Fruit fly (Drosophila melanogaster) whole organism, embryonic: ENCODE measurements around the gene pigs.

Experiments used
- ATbp ChIP-seq: fragments of 200-800 bp; sonication (Bioruptor generic); optimal IDR thresholded peaks from 2 replicates; lab custom pipeline; 2017; ENCODE audit warnings: missing biosample characterization, mild to moderate bottlenecking, missing genetic modification characterization, missing genetic modification reagents
- Bgb ChIP-seq: fragments of 200-800 bp; sonication (Bioruptor generic); IDR thresholded peaks from 2 replicates; pipeline ENCODE4 v1.3.6; 2022; ENCODE audit warnings: missing biosample characterization, missing genetic modification characterization; ENCODE audit not compliant: partially characterized antibody
- C15 ChIP-seq: fragments of 200-800 bp; sonication (Bioruptor generic); IDR thresholded peaks from 3 replicates; pipeline ENCODE4 v1.3.6; 2022; ENCODE audit warnings: missing biosample characterization, missing genetic modification characterization
- CG10209 ChIP-seq: fragments of 200-800 bp; sonication (Bioruptor generic); optimal IDR thresholded peaks from 3 replicates; lab custom pipeline; 2017; ENCODE audit warnings: missing biosample characterization, mild to moderate bottlenecking, missing genetic modification characterization, missing genetic modification reagents
- CG10321 ChIP-seq: fragments of 200-800 bp; sonication (Bioruptor generic); IDR thresholded peaks from 2 replicates; pipeline ENCODE4 v1.3.6; 2022; ENCODE audit warnings: missing biosample characterization, missing genetic modification characterization
- CG10366 ChIP-seq: fragments of 200-800 bp; sonication (Bioruptor generic); IDR thresholded peaks from 2 replicates; pipeline ENCODE4 v1.3.6; 2022; ENCODE audit warnings: missing biosample characterization, missing genetic modification characterization
- CG10654 ChIP-seq: fragments of 200-800 bp; sonication (Bioruptor generic); optimal IDR thresholded peaks from 2 replicates; lab custom pipeline; 2016; ENCODE audit warnings: missing biosample characterization, missing genetic modification characterization
- CG12155 ChIP-seq: fragments of 200-800 bp; sonication (Bioruptor generic); optimal IDR thresholded peaks from 3 replicates; lab custom pipeline; 2016; ENCODE audit warnings: missing biosample characterization, missing genetic modification characterization
- CG1529 ChIP-seq: fragments of 200-800 bp; sonication (Bioruptor generic); optimal IDR thresholded peaks from 3 replicates; lab custom pipeline; 2018; ENCODE audit warnings: missing biosample characterization, missing genetic modification characterization
- CG15479 ChIP-seq: fragments of 200-800 bp; sonication (Bioruptor generic); optimal IDR thresholded peaks from 3 replicates; lab custom pipeline; 2019; ENCODE audit warnings: missing biosample characterization, mild to moderate bottlenecking, missing genetic modification characterization, moderate library complexity
- CG15514 ChIP-seq: fragments of 200-800 bp; sonication (Bioruptor generic); optimal IDR thresholded peaks from 3 replicates; lab custom pipeline; 2017; ENCODE audit warnings: missing biosample characterization, missing genetic modification characterization, mild to moderate bottlenecking, moderate library complexity, missing genetic modification reagents
- CG17359 ChIP-seq: fragments of 200-800 bp; sonication (Bioruptor generic); optimal IDR thresholded peaks from 3 replicates; lab custom pipeline; 2018; ENCODE audit warnings: missing biosample characterization, mild to moderate bottlenecking, missing genetic modification characterization, moderate library complexity
- CG18262 ChIP-seq: fragments of 200-800 bp; optimal IDR thresholded peaks from 3 replicates; lab custom pipeline; 2019; ENCODE audit warnings: missing biosample characterization, mild to moderate bottlenecking, missing genetic modification characterization, moderate library complexity
- CG2712 ChIP-seq: fragments of 200-800 bp; optimal IDR thresholded peaks from 3 replicates; lab custom pipeline; 2019; ENCODE audit warnings: missing biosample characterization, mild to moderate bottlenecking, missing genetic modification characterization, moderate library complexity
- CG3995 ChIP-seq: fragments of 200-800 bp; sonication (Bioruptor generic); optimal IDR thresholded peaks from 3 replicates; lab custom pipeline; 2016; ENCODE audit warnings: missing biosample characterization, missing genetic modification characterization
- CG4360 ChIP-seq: fragments of 200-800 bp; sonication (Bioruptor generic); IDR thresholded peaks from 2 replicates; pipeline ENCODE4 v1.3.6; 2022; ENCODE audit warnings: missing biosample characterization, missing genetic modification characterization
- CG6272 ChIP-seq: fragments of 200-800 bp; sonication (Bioruptor generic); IDR thresholded peaks from 2 replicates; pipeline ENCODE4 v1.3.6; 2022; ENCODE audit warnings: missing biosample characterization, missing genetic modification characterization
- CG7357 ChIP-seq: fragments of 200-800 bp; sonication (Bioruptor generic); IDR thresholded peaks from 3 replicates; pipeline ENCODE4 v1.3.6; 2022; ENCODE audit warnings: missing biosample characterization, missing genetic modification characterization
- CG7372 ChIP-seq: fragments of 200-800 bp; sonication (Bioruptor generic); IDR thresholded peaks from 2 replicates; pipeline ENCODE4 v1.3.6; 2022; ENCODE audit warnings: missing biosample characterization, missing genetic modification characterization
- CG8359 ChIP-seq: fragments of 200-800 bp; sonication (Bioruptor generic); optimal IDR thresholded peaks from 2 replicates; lab custom pipeline; 2017; ENCODE audit warnings: missing biosample characterization, mild to moderate bottlenecking, missing genetic modification characterization, borderline replicate concordance
- CG9609 ChIP-seq: fragments of 200-800 bp; sonication (Bioruptor generic); optimal IDR thresholded peaks from 3 replicates; lab custom pipeline; 2016; ENCODE audit warnings: missing biosample characterization, missing genetic modification characterization
- CTCF ChIP-seq: fragments of 200-800 bp; sonication (Bioruptor generic); optimal IDR thresholded peaks from 2 replicates; lab custom pipeline; 2017; ENCODE audit warnings: missing biosample characterization, mild to moderate bottlenecking, missing genetic modification characterization, moderate library complexity
- D ChIP-seq, 2 experiments: fragments of 200-800 bp in 1 of 2; fragments of >200 bp in 1 of 2; sonication (Bioruptor generic) in 1 of 2; optimal IDR thresholded peaks; 2 replicates in 1 of 2; 3 replicates in 1 of 2; lab custom pipeline; 2017; ENCODE audit warnings: mild to moderate bottlenecking in 1 of 2, missing biosample characterization in 1 of 2, missing genetic modification characterization in 1 of 2, missing genetic modification reagents in 1 of 2
- Deaf1 ChIP-seq: fragments of 200-800 bp; optimal IDR thresholded peaks from 3 replicates; lab custom pipeline; 2019; ENCODE audit warnings: missing biosample characterization, mild to moderate bottlenecking, missing genetic modification characterization, moderate library complexity
- Doc3 ChIP-seq: fragments of 200-800 bp; sonication (Bioruptor generic); IDR thresholded peaks from 3 replicates; pipeline ENCODE4 v1.3.6; 2022; ENCODE audit warnings: missing biosample characterization, missing genetic modification characterization; ENCODE audit not compliant: partially characterized antibody
- GATAe ChIP-seq: fragments of 200-800 bp; sonication (Bioruptor generic); conservative IDR thresholded peaks from 2 replicates; pipeline ENCODE4 v1.3.6; 2022; ENCODE audit warnings: missing biosample characterization, missing genetic modification characterization
- Gsc ChIP-seq: fragments of 200-800 bp; sonication (Bioruptor generic); IDR thresholded peaks from 2 replicates; pipeline ENCODE4 v1.3.6; 2022; ENCODE audit warnings: missing biosample characterization, missing genetic modification characterization
- Hand ChIP-seq: fragments of 200-800 bp; sonication (Bioruptor generic); optimal IDR thresholded peaks from 2 replicates; lab custom pipeline; 2017; ENCODE audit warnings: mild to moderate bottlenecking, missing biosample characterization, missing genetic modification reagents, missing genetic modification characterization
- Hr3 ChIP-seq: fragments of 200-800 bp; sonication (Bioruptor generic); optimal IDR thresholded peaks from 3 replicates; lab custom pipeline; 2016; ENCODE audit warnings: missing biosample characterization, missing genetic modification characterization
- Meics ChIP-seq: fragments of 200-800 bp; sonication (Bioruptor generic); optimal IDR thresholded peaks from 2 replicates; lab custom pipeline; 2017; ENCODE audit warnings: missing biosample characterization, mild to moderate bottlenecking, missing genetic modification characterization
- NK7.1 ChIP-seq: fragments of 200-800 bp; sonication (Bioruptor generic); optimal IDR thresholded peaks from 3 replicates; lab custom pipeline; 2016; ENCODE audit warnings: missing biosample characterization, missing genetic modification characterization
- Taf1 ChIP-seq: fragments of 200-800 bp; sonication (Bioruptor generic); IDR thresholded peaks from 2 replicates; pipeline ENCODE4 v1.3.6; 2022; ENCODE audit warnings: missing biosample characterization, missing genetic modification characterization
- Usf ChIP-seq: fragments of 200-800 bp; sonication (Bioruptor generic); optimal IDR thresholded peaks from 2 replicates; lab custom pipeline; 2017; ENCODE audit warnings: missing genotype, missing biosample characterization, missing genetic modification characterization
- YL-1 ChIP-seq: fragments of 200-800 bp; sonication (Bioruptor generic); optimal IDR thresholded peaks from 3 replicates; lab custom pipeline; 2017; ENCODE audit warnings: missing biosample characterization, mild to moderate bottlenecking, missing genetic modification characterization
- ab ChIP-seq: fragments of 200-800 bp; sonication (Bioruptor generic); optimal IDR thresholded peaks from 2 replicates; lab custom pipeline; 2016; ENCODE audit warnings: missing biosample characterization, missing genetic modification characterization
- ac ChIP-seq: fragments of 200-800 bp; sonication (Bioruptor generic); optimal IDR thresholded peaks from 3 replicates; lab custom pipeline; 2017; ENCODE audit warnings: missing biosample characterization, mild to moderate bottlenecking, missing genetic modification characterization
- bbx ChIP-seq: fragments of 200-800 bp; sonication (Bioruptor generic); IDR thresholded peaks from 2 replicates; pipeline ENCODE4 v1.3.6; 2022; ENCODE audit warnings: missing biosample characterization, missing genetic modification characterization; ENCODE audit not compliant: partially characterized antibody
- bowl ChIP-seq: fragments of 200-800 bp; sonication (Bioruptor generic); IDR thresholded peaks from 2 replicates; pipeline ENCODE4 v1.3.6; 2022; ENCODE audit warnings: missing biosample characterization, missing genetic modification characterization
- cato ChIP-seq: fragments of 200-800 bp; sonication (Bioruptor generic); optimal IDR thresholded peaks from 2 replicates; lab custom pipeline; 2016; ENCODE audit warnings: missing biosample characterization, missing genetic modification characterization, borderline replicate concordance
- crc ChIP-seq: fragments of 200-800 bp; sonication (Bioruptor generic); optimal IDR thresholded peaks from 2 replicates; lab custom pipeline; 2016; ENCODE audit warnings: missing biosample characterization, missing genetic modification characterization
- fru ChIP-seq: fragments of >200 bp; optimal IDR thresholded peaks from 2 replicates; lab custom pipeline; 2017
- grau ChIP-seq: fragments of 200-800 bp; optimal IDR thresholded peaks from 3 replicates; lab custom pipeline; 2019; ENCODE audit warnings: missing biosample characterization, mild to moderate bottlenecking, missing genetic modification characterization, moderate library complexity
- gt ChIP-seq: fragments of 200-800 bp; sonication (Bioruptor generic); IDR thresholded peaks from 2 replicates; pipeline ENCODE4 v1.3.6; 2022; ENCODE audit warnings: missing biosample characterization, missing genetic modification characterization
- maf-S ChIP-seq: fragments of 200-800 bp; sonication (Bioruptor generic); optimal IDR thresholded peaks from 2 replicates; lab custom pipeline; 2016; ENCODE audit warnings: missing biosample characterization, missing genetic modification characterization
- nerfin-2 ChIP-seq: fragments of 200-800 bp; sonication (Bioruptor generic); IDR thresholded peaks from 2 replicates; pipeline ENCODE4 v1.3.6; 2022; ENCODE audit warnings: missing biosample characterization, missing genetic modification characterization; ENCODE audit not compliant: partially characterized antibody
- p53 ChIP-seq: fragments of 200-800 bp; sonication (Bioruptor generic); optimal IDR thresholded peaks from 2 replicates; lab custom pipeline; 2016; ENCODE audit warnings: missing biosample characterization, missing genetic modification characterization
- pzg ChIP-seq: fragments of 200-800 bp; sonication (Bioruptor generic); optimal IDR thresholded peaks from 3 replicates; lab custom pipeline; 2018; ENCODE audit warnings: missing biosample characterization, mild to moderate bottlenecking, missing genetic modification characterization, moderate library complexity
- scrt ChIP-seq: fragments of 200-800 bp; sonication (Bioruptor generic); optimal IDR thresholded peaks from 2 replicates; lab custom pipeline; 2018; ENCODE audit warnings: missing biosample characterization, mild to moderate bottlenecking, missing genetic modification characterization, moderate library complexity
- slou ChIP-seq: fragments of 200-800 bp; sonication (Bioruptor generic); optimal IDR thresholded peaks from 3 replicates; lab custom pipeline; 2016; ENCODE audit warnings: missing biosample characterization, missing genetic modification characterization
- zen ChIP-seq: fragments of 200-800 bp; sonication (Bioruptor generic); optimal IDR thresholded peaks from 3 replicates; lab custom pipeline; 2018; ENCODE audit warnings: missing biosample characterization, mild to moderate bottlenecking, missing genetic modification characterization, moderate library complexity

pigs gene

DNA sequence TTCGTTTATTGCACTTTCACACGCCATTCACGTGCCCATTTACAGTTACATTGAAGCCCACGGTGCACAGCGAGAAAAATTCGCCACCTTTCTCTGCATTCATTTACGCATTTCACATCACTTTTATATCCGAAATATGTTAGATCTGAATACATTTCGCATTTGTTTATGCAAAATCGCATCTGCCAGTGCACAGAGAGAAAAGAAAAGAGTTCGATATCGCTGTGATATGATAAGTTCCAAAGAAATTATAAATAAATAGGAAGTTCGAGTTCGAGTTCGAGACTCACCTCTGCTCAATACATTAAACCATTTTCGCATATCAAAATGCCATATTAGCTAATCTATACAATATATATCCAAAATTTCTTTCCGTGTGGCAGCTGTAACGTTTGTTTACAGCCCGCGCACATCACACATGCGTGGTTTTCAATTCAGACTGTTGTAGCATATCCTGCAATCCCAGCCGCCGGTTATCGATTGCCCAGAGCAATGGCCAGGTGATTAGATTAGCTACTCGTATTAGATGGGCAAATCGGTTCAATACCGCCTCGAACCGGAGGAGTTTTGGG is 56.2 kb downstream of the pigs start (continued):
- TF ChIP-seq CG10654 (GFP tag; lab: Kevin White, UChicago) (peak; percentile 57), NK7.1 (GFP tag; lab: Kevin White, UChicago) (peak; percentile 70), CG7357 (peak; percentile 67; the same call in 2 of the 3 replicates), p53 (peak; percentile 46), Hand (GFP tag; lab: Kevin White, UChicago) (peak; percentile 74), Deaf1 (peak; percentile 47), Usf (GFP tag; lab: Kevin White, UChicago) (peak; percentile 53), scrt (GFP tag; lab: Kevin White, UChicago) (peak; percentile 78), CG6272 (peak; percentile 57), Hr3 (GFP tag; lab: Kevin White, UChicago) (peak; percentile 79), Bgb (GFP tag; lab: Robert Waterston, UW) (no peak), Meics (GFP tag; lab: Kevin White, UChicago) (peak; percentile 89), grau (tag; lab: Kevin White, UChicago) (peak; percentile 86), CG15514 (GFP tag; lab: Kevin White, UChicago) (peak; percentile 71), CTCF (GFP tag; lab: Kevin White, UChicago) (peak; percentile 27), bbx (GFP tag; lab: Robert Waterston, UW) (no peak), zen (tag; lab: Kevin White, UChicago) (peak; percentile 80), crc (GFP tag; lab: Kevin White, UChicago) (peak; percentile 78), YL-1 (GFP tag; lab: Kevin White, UChicago) (peak; percentile 9), cato (GFP tag; lab: Kevin White, UChicago) (peak; percentile 70), CG9609 (GFP tag; lab: Kevin White, UChicago) (peak; percentile 83), slou (GFP tag; lab: Kevin White, UChicago) (peak; percentile 76), maf-S (GFP tag; lab: Kevin White, UChicago) (peak; percentile 75), D (optimal IDR thresholded peaks at IDR 0.05; lab: Kevin White, UChicago) (no peak), D (GFP tag; optimal IDR thresholded peaks at IDR 0.05; lab: Kevin White, UChicago) (peak; percentile 79), CG4360 (GFP tag; lab: Robert Waterston, UW) (no peak), ab (GFP tag; lab: Kevin White, UChicago) (peak; percentile 20), Doc3 (GFP tag; lab: Robert Waterston, UW) (no peak), ac (GFP tag; lab: Kevin White, UChicago) (peak; percentile 63), nerfin-2 (GFP tag; lab: Robert Waterston, UW) (no peak), fru (lab: Kevin White, UChicago) (no peak), CG18262 (peak; percentile 85), CG12155 (GFP tag; lab: Kevin White, UChicago) (peak; percentile 76), CG1529 (peak; percentile 57), CG15479 (no peak), CG10209 (GFP tag; lab: Kevin White, UChicago) (peak; percentile 85), GATAe (GFP tag; lab: Robert Waterston, UW) (no peak; the same call in 1 of the 2 replicates), CG17359 (peak; percentile 82), ATbp (GFP tag; lab: Kevin White, UChicago) (peak; percentile 81), CG3995 (GFP tag; lab: Kevin White, UChicago) (peak; percentile 51), CG10321 (peak; percentile 28; the same call in 1 of the 2 replicates), Taf1 (peak; percentile 63), CG2712 (tag; lab: Kevin White, UChicago) (peak; percentile 83), gt (peak; percentile 40; the same call in 1 of the 2 replicates), CG10366 (GFP tag; lab: Robert Waterston, UW) (peak; percentile 78), Gsc (GFP tag; lab: Robert Waterston, UW) (no peak), C15 (GFP tag; lab: Robert Waterston, UW) (peak; percentile 70; the same call in 1 of the 3 replicates), bowl (GFP tag; lab: Robert Waterston, UW) (0 out of 2 replicates have a peak, but pooled peaks have one; percentile 5), pzg (GFP tag; lab: Kevin White, UChicago) (no peak), CG7372 (peak; percentile 78), CG8359 (GFP tag; lab: Kevin White, UChicago) (peak; percentile 30)
